Fruit fly (Drosophila melanogaster) whole organism, adult: ENCODE measurements around the gene Sec15.

Source experiments
- CG11617 ChIP-seq: fragments of 200-800 bp; sonication (Bioruptor generic); optimal IDR thresholded peaks from 2 replicates; lab custom pipeline; 2017; ENCODE audit warnings: mild to moderate bottlenecking, missing biosample characterization, missing genetic modification reagents, missing genetic modification characterization
- CG12768 ChIP-seq: fragments of 200-800 bp; sonication (Bioruptor generic); optimal IDR thresholded peaks from 2 replicates; lab custom pipeline; 2017; ENCODE audit warnings: missing biosample characterization, missing genetic modification characterization, mild to moderate bottlenecking, moderate library complexity, missing genetic modification reagents
- CG14711 ChIP-seq: fragments of 200-800 bp; sonication (Bioruptor generic); optimal IDR thresholded peaks from 2 replicates; lab custom pipeline; 2018; ENCODE audit warnings: missing biosample characterization, mild to moderate bottlenecking, missing genetic modification characterization, moderate library complexity
- CG1620 ChIP-seq: fragments of 200-800 bp; sonication (Bioruptor generic); optimal IDR thresholded peaks from 2 replicates; lab custom pipeline; 2016; ENCODE audit warnings: missing biosample characterization, missing genetic modification characterization
- CG33017 ChIP-seq: fragments of 200-800 bp; sonication (Bioruptor generic); optimal IDR thresholded peaks from 2 replicates; lab custom pipeline; 2018; ENCODE audit warnings: missing biosample characterization, mild to moderate bottlenecking, missing genetic modification characterization, moderate library complexity
- CG5204 ChIP-seq: fragments of 200-800 bp; sonication (Bioruptor generic); optimal IDR thresholded peaks from 2 replicates; lab custom pipeline; 2016; ENCODE audit warnings: missing biosample characterization, missing genetic modification characterization
- CG7045 ChIP-seq: fragments of 200-800 bp; sonication (Bioruptor generic); optimal IDR thresholded peaks from 2 replicates; lab custom pipeline; 2017; ENCODE audit warnings: missing biosample characterization, mild to moderate bottlenecking, missing genetic modification characterization
- CG7101 ChIP-seq: fragments of 200-800 bp; sonication (Bioruptor generic); optimal IDR thresholded peaks from 2 replicates; lab custom pipeline; 2018; ENCODE audit warnings: missing biosample characterization, mild to moderate bottlenecking, missing genetic modification characterization, moderate library complexity
- Clk ChIP-seq: fragments of 200-800 bp; sonication (Bioruptor generic); optimal IDR thresholded peaks from 2 replicates; lab custom pipeline; 2017; ENCODE audit warnings: missing biosample characterization, missing genetic modification characterization
- Crg-1 ChIP-seq: fragments of 200-800 bp; sonication (Bioruptor generic); optimal IDR thresholded peaks from 2 replicates; lab custom pipeline; 2016; ENCODE audit warnings: missing biosample characterization, missing genetic modification characterization
- Hr96 ChIP-seq: fragments of 200-800 bp; sonication (Bioruptor generic); optimal IDR thresholded peaks from 2 replicates; lab custom pipeline; 2016; ENCODE audit warnings: missing biosample characterization, missing genetic modification characterization
- Mnt ChIP-seq: fragments of 200-800 bp; sonication (Bioruptor generic); optimal IDR thresholded peaks from 2 replicates; lab custom pipeline; 2016; ENCODE audit warnings: missing biosample characterization, mild to moderate bottlenecking, missing genetic modification characterization
- bab1 ChIP-seq: fragments of 200-800 bp; sonication (Bioruptor generic); optimal IDR thresholded peaks from 3 replicates; lab custom pipeline; 2019; ENCODE audit warnings: missing biosample characterization, mild to moderate bottlenecking, missing genetic modification characterization, moderate library complexity
- cic ChIP-seq: fragments of 200-800 bp; sonication (Bioruptor generic); optimal IDR thresholded peaks from 2 replicates; lab custom pipeline; 2017; ENCODE audit warnings: missing biosample characterization, mild to moderate bottlenecking, missing genetic modification characterization, moderate library complexity
- cnc ChIP-seq, 2 experiments: fragments of >200 bp; optimal IDR thresholded peaks; 2 replicates each; lab custom pipeline; 2017
- kay ChIP-seq: fragments of 200-800 bp; sonication (Bioruptor generic); peaks from one replicate; lab custom pipeline; 2016; ENCODE audit warnings: missing biosample characterization, missing genetic modification characterization, borderline replicate concordance
- ovo ChIP-seq: fragments of 200-800 bp; sonication (Bioruptor generic); optimal IDR thresholded peaks from 2 replicates; lab custom pipeline; 2016; ENCODE audit warnings: missing biosample characterization, missing genetic modification characterization
- pad ChIP-seq: fragments of 200-800 bp; sonication (Bioruptor generic); optimal IDR thresholded peaks from 3 replicates; lab custom pipeline; 2017; ENCODE audit warnings: missing biosample characterization, missing genetic modification characterization, mild to moderate bottlenecking, moderate library complexity, missing genetic modification reagents
- tj ChIP-seq: fragments of 200-800 bp; sonication (Bioruptor generic); optimal IDR thresholded peaks from 3 replicates; lab custom pipeline; 2017; ENCODE audit warnings: missing biosample characterization, mild to moderate bottlenecking, missing genetic modification characterization, moderate library complexity
- toe ChIP-seq: fragments of 200-800 bp; sonication (Bioruptor generic); optimal IDR thresholded peaks from 2 replicates; lab custom pipeline; 2016; ENCODE audit warnings: missing biosample characterization, missing genetic modification characterization

Sec15 gene

dm6 chr3R:21111964-21112740 lies 4.4 kb upstream of the Sec15 start:
- TF ChIP-seq CG12768 (GFP tag; lab: Kevin White, UChicago) = peak; percentile 64
- TF ChIP-seq CG33017 (tag; lab: Kevin White, UChicago) = no peak
- TF ChIP-seq cic (GFP tag; lab: Kevin White, UChicago) = peak; percentile 62
- no peak for TF ChIP-seq CG11617
- peak; percentile 8 for TF ChIP-seq tj (GFP tag; lab: Kevin White, UChicago)
- no peak for TF ChIP-seq CG7045 (GFP tag; lab: Kevin White, UChicago)
- TF ChIP-seq CG7101 (tag; lab: Kevin White, UChicago) = no peak
- TF ChIP-seq Mnt (GFP tag; lab: Kevin White, UChicago) = peak; percentile 17
- TF ChIP-seq CG5204 (GFP tag; lab: Kevin White, UChicago) = no peak
- TF ChIP-seq kay (GFP tag; lab: Kevin White, UChicago) = no peak
- peak; percentile 91 for TF ChIP-seq pad (GFP tag; lab: Kevin White, UChicago)
- peak; percentile 21 for TF ChIP-seq ovo (GFP tag; lab: Kevin White, UChicago)
- no peak for TF ChIP-seq CG14711
- no peak for TF ChIP-seq cnc (optimal IDR thresholded peaks at IDR 0.05; lab: Kevin White, UChicago)
- TF ChIP-seq Hr96 = no peak
- no peak for TF ChIP-seq Crg-1 (GFP tag; lab: Kevin White, UChicago)
- TF ChIP-seq toe = no peak
- TF ChIP-seq Clk (GFP tag; lab: Kevin White, UChicago) = no peak

DNA sequence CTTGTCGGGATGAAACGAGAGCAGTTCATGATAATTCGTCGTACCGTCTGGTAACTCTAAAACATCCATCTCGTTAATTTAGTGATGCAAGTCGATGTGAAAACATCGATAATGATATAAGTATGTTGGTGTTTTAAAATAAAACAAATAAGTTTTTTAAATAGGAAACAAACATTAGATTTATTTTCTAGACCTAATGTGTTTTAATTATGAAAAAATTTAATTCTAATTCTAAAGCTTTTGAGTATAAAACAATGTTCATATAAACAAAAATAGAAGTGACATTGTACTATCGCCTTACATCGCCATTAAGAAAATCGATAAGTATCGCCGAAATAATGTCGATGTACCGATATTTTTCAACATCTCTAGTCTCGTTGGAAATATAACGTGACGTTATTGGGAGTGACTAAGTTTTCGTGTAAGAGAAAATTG lies 3.3 kb upstream of the Sec15 start, which contains the start of gene Rab11:
Gene Rab11 (plus strand): TSS at position 363 of the 435 bp plus-strand sequence.
- TF ChIP-seq CG11617 = peak; percentile 78
- TF ChIP-seq cic (GFP tag; lab: Kevin White, UChicago) = no peak
- no peak for TF ChIP-seq CG12768 (GFP tag; lab: Kevin White, UChicago)
- TF ChIP-seq kay (GFP tag; lab: Kevin White, UChicago) = no peak
- TF ChIP-seq cnc (optimal IDR thresholded peaks at IDR 0.05; lab: Kevin White, UChicago) = no peak
- peak; percentile 30 for TF ChIP-seq tj (GFP tag; lab: Kevin White, UChicago)
- TF ChIP-seq CG5204 (GFP tag; lab: Kevin White, UChicago) = no peak
- peak; percentile 7 for TF ChIP-seq CG33017 (tag; lab: Kevin White, UChicago)
- peak; percentile 39 for TF ChIP-seq CG14711
- no peak for TF ChIP-seq Hr96
- TF ChIP-seq bab1 (GFP tag; lab: Kevin White, UChicago) = peak; percentile 75
- TF ChIP-seq CG1620 (GFP tag; lab: Kevin White, UChicago) = peak; percentile 60
- TF ChIP-seq CG7101 (tag; lab: Kevin White, UChicago) = peak; percentile 52
- TF ChIP-seq pad (GFP tag; lab: Kevin White, UChicago) = peak; percentile 26
- TF ChIP-seq Clk (GFP tag; lab: Kevin White, UChicago) = peak; percentile 3
- peak; percentile 62 for TF ChIP-seq Mnt (GFP tag; lab: Kevin White, UChicago)
- no peak for TF ChIP-seq toe
- peak; percentile 54 for TF ChIP-seq Crg-1 (GFP tag; lab: Kevin White, UChicago)
- peak; percentile 39 for TF ChIP-seq CG7045 (GFP tag; lab: Kevin White, UChicago)
- peak; percentile 33 for TF ChIP-seq ovo (GFP tag; lab: Kevin White, UChicago)

DNA sequence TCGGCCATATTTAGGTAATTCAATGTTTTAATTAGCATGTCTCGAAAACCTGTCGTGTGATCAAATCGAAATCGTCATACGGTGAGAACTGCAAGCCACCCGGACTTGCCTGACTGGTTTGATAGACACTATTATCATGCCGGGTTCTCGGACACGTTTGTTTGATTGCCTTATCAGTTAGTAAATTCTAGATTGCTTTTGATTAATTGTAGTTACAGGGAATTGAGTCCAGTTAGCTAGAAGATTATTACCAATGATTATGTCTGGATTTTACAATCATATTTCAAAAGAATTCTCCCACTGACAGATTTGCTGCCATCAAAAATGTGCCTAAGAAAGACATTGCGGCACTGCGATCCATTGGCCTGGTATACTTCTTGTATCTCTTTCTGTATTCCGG lies 1.9 kb upstream of the Sec15 start:
- TF ChIP-seq CG12768 (GFP tag; lab: Kevin White, UChicago) (no peak), toe (no peak), kay (GFP tag; lab: Kevin White, UChicago) (no peak), Crg-1 (GFP tag; lab: Kevin White, UChicago) (no peak), CG14711 (no peak), CG7101 (tag; lab: Kevin White, UChicago) (no peak)

- TF ChIP-seq pad (GFP tag; lab: Kevin White, UChicago) = no peak
- no peak for TF ChIP-seq bab1 (GFP tag; lab: Kevin White, UChicago)
- TF ChIP-seq CG1620 (GFP tag; lab: Kevin White, UChicago) = no peak
- TF ChIP-seq kay (GFP tag; lab: Kevin White, UChicago) = no peak
- no peak for TF ChIP-seq tj (GFP tag; lab: Kevin White, UChicago)
- no peak for TF ChIP-seq CG33017 (tag; lab: Kevin White, UChicago)
- no peak for TF ChIP-seq Crg-1 (GFP tag; lab: Kevin White, UChicago)
- TF ChIP-seq toe = no peak
- TF ChIP-seq ovo (GFP tag; lab: Kevin White, UChicago) = no peak
- no peak for TF ChIP-seq CG7101 (tag; lab: Kevin White, UChicago)
- TF ChIP-seq CG7045 (GFP tag; lab: Kevin White, UChicago) = no peak
- no peak for TF ChIP-seq cic (GFP tag; lab: Kevin White, UChicago)
These were observed 5.3 kb downstream of the Sec15 start for dm6 chr3R:21102477-21102876.

- peak; percentile 80 for TF ChIP-seq CG14711
- TF ChIP-seq CG33017 (tag; lab: Kevin White, UChicago) = peak; percentile 28
- no peak for TF ChIP-seq cnc (optimal IDR thresholded peaks at IDR 0.05; lab: Kevin White, UChicago)
- peak; percentile 42 for TF ChIP-seq pad (GFP tag; lab: Kevin White, UChicago)
- peak; percentile 39 for TF ChIP-seq tj (GFP tag; lab: Kevin White, UChicago)
- TF ChIP-seq CG11617 = peak; percentile 75
- TF ChIP-seq CG1620 (GFP tag; lab: Kevin White, UChicago) = peak; percentile 43
- TF ChIP-seq Mnt (GFP tag; lab: Kevin White, UChicago) = peak; percentile 51
- TF ChIP-seq kay (GFP tag; lab: Kevin White, UChicago) = no peak
- peak; percentile 80 for TF ChIP-seq ovo (GFP tag; lab: Kevin White, UChicago)
- no peak for TF ChIP-seq Clk (GFP tag; lab: Kevin White, UChicago)
- TF ChIP-seq CG7101 (tag; lab: Kevin White, UChicago) = peak; percentile 56
- peak; percentile 44 for TF ChIP-seq Crg-1 (GFP tag; lab: Kevin White, UChicago)
- TF ChIP-seq CG7045 (GFP tag; lab: Kevin White, UChicago) = peak; percentile 8
These were observed 6.1 kb downstream of the Sec15 start, which contains the start of the genes CG7044 and Tbc1d22 for dm6 chr3R:21101453-21102214. Gene CG7044, minus strand, starts transcription at chr3R:21101718. Gene Tbc1d22, plus strand, starts transcription at chr3R:21102199.
